Worm (Caenorhabditis elegans) whole organism, L4 larva: ENCODE data around the gene nlp-20.
"Not testable (repeated sequence)": the region's sequence is repeated elsewhere in the genome, so short reads cannot be mapped to it uniquely, and the experiment has no call there.

Experiments used
- ceh-28 ChIP-seq: fragments of 150-350 bp; optimal IDR thresholded peaks from 2 replicates; lab custom pipeline; 2014; ENCODE audit warnings: missing biosample characterization, missing genetic modification reagents, missing genetic modification characterization
- lin-15B ChIP-seq: fragments of 150-350 bp; sonication (generic microtip); optimal IDR thresholded peaks from 3 replicates; lab custom pipeline; 2014; ENCODE audit warnings: missing biosample characterization, missing genetic modification characterization
- lir-3 ChIP-seq: sonication (generic microtip); optimal IDR thresholded peaks from 2 replicates; lab custom pipeline; 2016; ENCODE audit warnings: mild to moderate bottlenecking, missing genetic modification characterization, missing compliant biosample characterization
- lsy-2 ChIP-seq, 2 experiments: fragments of 150-350 bp in 1 of 2; sonication (generic microtip) in 1 of 2; optimal IDR thresholded peaks; 2 replicates each; lab custom pipeline; 2014 to 2017; ENCODE audit warnings: missing biosample characterization in 2 of 2, missing genetic modification characterization in 2 of 2
- nhr-11 ChIP-seq: fragments of 150-350 bp; optimal IDR thresholded peaks from 2 replicates; lab custom pipeline; 2014; ENCODE audit warnings: missing biosample characterization, missing genetic modification characterization
- nhr-41 ChIP-seq: fragments of 200-800 bp; sonication (Bioruptor generic); IDR thresholded peaks from 2 replicates; pipeline ENCODE4 v1.3.6; 2022; ENCODE audit warnings: missing genetic modification reagents, missing genetic modification characterization, missing compliant biosample characterization
- nhr-6 ChIP-seq: fragments of 150-350 bp; optimal IDR thresholded peaks from 2 replicates; lab custom pipeline; 2014; ENCODE audit warnings: missing biosample characterization, missing genetic modification characterization
- skn-1 ChIP-seq: fragments of 150-350 bp; optimal IDR thresholded peaks from 2 replicates; lab custom pipeline; 2014; ENCODE audit warnings: missing biosample characterization, missing genetic modification characterization
- snpc-4 ChIP-seq: fragments of 150-350 bp; optimal IDR thresholded peaks from 2 replicates; lab custom pipeline; 2014; ENCODE audit warnings: missing biosample characterization, missing genetic modification characterization
- unc-62 ChIP-seq, 3 experiments: fragments of 150-350 bp in 1 of 3; sonication (generic microtip); optimal IDR thresholded peaks in 2 of 3; peaks in 1 of 3; 1 replicate in 1 of 3; 2 replicates in 2 of 3; lab custom pipeline; 2014 to 2017; ENCODE audit warnings: missing biosample characterization in 3 of 3, missing genetic modification characterization in 3 of 3, missing genetic modification reagents in 3 of 3, missing genotype in 1 of 3
- vab-7 ChIP-seq: fragments of 200-800 bp; sonication (Bioruptor generic); IDR thresholded peaks from 2 replicates; pipeline ENCODE4 v1.3.6; 2022; ENCODE audit warnings: missing genetic modification reagents, missing genetic modification characterization, missing compliant biosample characterization
- zag-1 ChIP-seq: fragments of 150-350 bp; optimal IDR thresholded peaks from 2 replicates; lab custom pipeline; 2014; ENCODE audit warnings: missing biosample characterization, missing genetic modification characterization

ce11 chrIV:7634578-7634977 lies 8.3 kb downstream of the nlp-20 start, which contains the start of gene warf-1:
- not testable (repeated sequence) for TF ChIP-seq nhr-11 (tag; lab: Kevin White, UChicago); snpc-4 (tag; lab: Kevin White, UChicago); lir-3 (tag; lab: Kevin White, UChicago); vab-7 (GFP tag; lab: Robert Waterston, UW); lin-15B; lsy-2 (tag; optimal IDR thresholded peaks at IDR 0.05; lab: Kevin White, UChicago); ceh-28 (tag; lab: Kevin White, UChicago); zag-1 (tag; lab: Kevin White, UChicago); nhr-41 (GFP tag; lab: Robert Waterston, UW); unc-62 (GFP tag; optimal IDR thresholded peaks at IDR 0.05 in 1 of 2; lab: Kevin White, UChicago); unc-62 (tag; optimal IDR thresholded peaks at IDR 0.05; lab: Kevin White, UChicago); skn-1 (tag; lab: Kevin White, UChicago); nhr-6 (tag; lab: Kevin White, UChicago)
